Fruit fly (Drosophila melanogaster): Measurements from ENCODE around the gene bel.

bel gene

dm6 chr3R:8659200-8659897 lies 1.2 kb downstream of the bel start (continued):
- TF ChIP-seq fd3F (GFP tag; optimal IDR thresholded peaks at IDR 0.05) (peak; percentile 60), Lim3 (GFP tag; IDR thresholded peaks at IDR 0.05) (no peak), CG1647 (GFP tag; optimal IDR thresholded peaks at IDR 0.05) (peak; percentile 45), CG6791 (GFP tag; IDR thresholded peaks at IDR 0.05; ENCODE audit: partially characterized antibody) (no peak), CG11247 (GFP tag; IDR thresholded peaks at IDR 0.05) (no peak), toy (GFP tag; IDR thresholded peaks at IDR 0.05) (0 out of 2 replicates have a peak, but pooled peaks have one; percentile 22), seq (GFP tag; IDR thresholded peaks at IDR 0.05) (peak; percentile 58; the same call in 1 of the 2 replicates), CG9727 (GFP tag; optimal IDR thresholded peaks at IDR 0.05) (peak; percentile 59), CG7372 (GFP tag; IDR thresholded peaks at IDR 0.05) (0 out of 2 replicates have a peak, but pooled peaks have one; percentile 27), CG34224 (GFP tag; IDR thresholded peaks at IDR 0.05; ENCODE audit: partially characterized antibody) (no peak), Mad (GFP tag; optimal IDR thresholded peaks at IDR 0.05) (peak; percentile 19), Asciz (GFP tag; optimal IDR thresholded peaks at IDR 0.05) (peak; percentile 25), fu2 (GFP tag; optimal IDR thresholded peaks at IDR 0.05) (peak; percentile 29), prd (optimal IDR thresholded peaks at IDR 0.05) (no peak), prd (GFP tag; IDR thresholded peaks at IDR 0.05) (peak; percentile 52; the same call in 2 of the 3 replicates), CG6854 (GFP tag; optimal IDR thresholded peaks at IDR 0.05) (no peak), klu (GFP tag; IDR thresholded peaks at IDR 0.05) (no peak), scrt (GFP tag; optimal IDR thresholded peaks at IDR 0.05) (peak; percentile 41), Pdp1 (GFP tag; optimal IDR thresholded peaks at IDR 0.05) (peak; percentile 64 to 93), CG18599 (GFP tag; optimal IDR thresholded peaks at IDR 0.05) (peak; percentile 77), CG10321 (GFP tag; IDR thresholded peaks at IDR 0.05) (peak; percentile 85), cato (GFP tag; optimal IDR thresholded peaks at IDR 0.05; ENCODE audit: borderline replicate concordance) (no peak), br (optimal IDR thresholded peaks at IDR 0.05) (no peak), exex (tag; optimal IDR thresholded peaks at IDR 0.05) (peak; percentile 69), pzg (GFP tag; optimal IDR thresholded peaks at IDR 0.05) (peak; percentile 21), B-H2 (GFP tag; optimal IDR thresholded peaks at IDR 0.05) (peak; percentile 68), CG12219 (GFP tag; optimal IDR thresholded peaks at IDR 0.05) (no peak), CG8478 (optimal IDR thresholded peaks at IDR 0.05) (peak; percentile 81), slbo (GFP tag; IDR thresholded peaks at IDR 0.05) (peak; percentile 64), stc (GFP tag; IDR thresholded peaks at IDR 0.05) (peak; percentile 66), CG10654 (GFP tag; optimal IDR thresholded peaks at IDR 0.05) (no peak), CG1602 (GFP tag; optimal IDR thresholded peaks at IDR 0.05) (peak; percentile 26), chn (GFP tag; optimal IDR thresholded peaks at IDR 0.05) (peak; percentile 28), CG8924 (tag; optimal IDR thresholded peaks at IDR 0.05) (peak; percentile 55), CG3065 (GFP tag; optimal IDR thresholded peaks at IDR 0.05) (no peak), CG30020 (tag; optimal IDR thresholded peaks at IDR 0.05) (no peak), ranshi (GFP tag; IDR thresholded peaks at IDR 0.05) (0 out of 2 replicates have a peak, but pooled peaks have one; percentile 9), tx (GFP tag; optimal IDR thresholded peaks at IDR 0.05) (peak; percentile 6), Opbp (GFP tag; IDR thresholded peaks at IDR 0.05; ENCODE audit: partially characterized antibody) (0 out of 3 replicates have a peak, but pooled peaks have one; percentile 27), CG5180 (GFP tag; optimal IDR thresholded peaks at IDR 0.05) (peak; percentile 70), CG31365 (tag; optimal IDR thresholded peaks at IDR 0.05) (peak; percentile 23), Myb (GFP tag; optimal IDR thresholded peaks at IDR 0.05) (peak; percentile 18), sna (GFP tag; IDR thresholded peaks at IDR 0.05; ENCODE audit: partially characterized antibody) (no peak), CG3726 (GFP tag; IDR thresholded peaks at IDR 0.05) (no peak), CG11093 (GFP tag; IDR thresholded peaks at IDR 0.05) (no peak), CG10274 (GFP tag; optimal IDR thresholded peaks at IDR 0.05) (peak; percentile 17), Lpt (GFP tag; optimal IDR thresholded peaks at IDR 0.05) (no peak), tap (tag; optimal IDR thresholded peaks at IDR 0.05) (peak; percentile 24), CG6272 (GFP tag; IDR thresholded peaks at IDR 0.05) (no peak), bigmax (GFP tag; optimal IDR thresholded peaks at IDR 0.05) (peak; percentile 7)
